Worm (Caenorhabditis elegans) whole organism, young adult: ENCODE measurements around the gene C51E3.6.

ENCODE experiments used
- D2030.7 ChIP-seq: fragments of 200-800 bp; sonication (Bioruptor generic); IDR thresholded peaks from 2 replicates; pipeline ENCODE4 v1.3.6; 2022; ENCODE audit warnings: missing genetic modification reagents, missing genetic modification characterization, missing compliant biosample characterization
- K11D2.4 ChIP-seq: fragments of 200-800 bp; sonication (Bioruptor generic); IDR thresholded peaks from 2 replicates; pipeline ENCODE4 v1.3.6; 2022; ENCODE audit warnings: missing genetic modification reagents, missing genetic modification characterization, missing compliant biosample characterization
- bed-2 ChIP-seq: fragments of 200-800 bp; sonication (Bioruptor generic); IDR thresholded peaks from 2 replicates; pipeline ENCODE4 v1.3.6; 2022; ENCODE audit warnings: missing genetic modification reagents, missing genetic modification characterization, missing compliant biosample characterization
- ccch-3 ChIP-seq: fragments of 200-800 bp; sonication (Bioruptor generic); optimal IDR thresholded peaks from 2 replicates; lab custom pipeline; 2018; ENCODE audit warnings: mild to moderate bottlenecking, missing genetic modification characterization, missing compliant biosample characterization
- cebp-2 ChIP-seq: fragments of 200-800 bp; sonication (Bioruptor generic); IDR thresholded peaks from 2 replicates; pipeline ENCODE4 v1.3.6; 2022; ENCODE audit warnings: missing genetic modification characterization, missing compliant biosample characterization
- ceh-58 ChIP-seq: fragments of 200-800 bp; sonication (Bioruptor generic); IDR thresholded peaks from 2 replicates; pipeline ENCODE4 v1.3.6; 2022; ENCODE audit warnings: missing genetic modification characterization, missing compliant biosample characterization
- dpl-1 ChIP-seq: fragments of 150-350 bp; optimal IDR thresholded peaks from 2 replicates; lab custom pipeline; 2014; ENCODE audit warnings: missing biosample characterization, missing genetic modification reagents, missing genetic modification characterization
- efl-1 ChIP-seq: fragments of 150-350 bp; optimal IDR thresholded peaks from 2 replicates; lab custom pipeline; 2014; ENCODE audit warnings: missing biosample characterization, missing genetic modification reagents, missing genetic modification characterization
- gei-17 ChIP-seq: fragments of 200-800 bp; sonication (Bioruptor generic); optimal IDR thresholded peaks from 2 replicates; lab custom pipeline; 2018; ENCODE audit warnings: mild to moderate bottlenecking, missing genetic modification characterization, missing compliant biosample characterization
- nhr-90 ChIP-seq: sonication (generic microtip); optimal IDR thresholded peaks from 2 replicates; lab custom pipeline; 2016; ENCODE audit warnings: missing genotype, mild to moderate bottlenecking, missing genetic modification characterization, missing compliant biosample characterization
- sdz-38 ChIP-seq: sonication (generic microtip); optimal IDR thresholded peaks from 2 replicates; lab custom pipeline; 2016; ENCODE audit warnings: missing genotype, missing genetic modification characterization, missing compliant biosample characterization
- unc-130 ChIP-seq: sonication (generic microtip); optimal IDR thresholded peaks from 2 replicates; lab custom pipeline; 2016; ENCODE audit warnings: missing genetic modification reagents, missing genetic modification characterization, missing compliant biosample characterization
- ztf-28 ChIP-seq: fragments of 200-800 bp; sonication (Bioruptor generic); IDR thresholded peaks from 2 replicates; pipeline ENCODE4 v1.3.6; 2022; ENCODE audit warnings: missing genetic modification reagents, missing genetic modification characterization, missing compliant biosample characterization

DNA sequence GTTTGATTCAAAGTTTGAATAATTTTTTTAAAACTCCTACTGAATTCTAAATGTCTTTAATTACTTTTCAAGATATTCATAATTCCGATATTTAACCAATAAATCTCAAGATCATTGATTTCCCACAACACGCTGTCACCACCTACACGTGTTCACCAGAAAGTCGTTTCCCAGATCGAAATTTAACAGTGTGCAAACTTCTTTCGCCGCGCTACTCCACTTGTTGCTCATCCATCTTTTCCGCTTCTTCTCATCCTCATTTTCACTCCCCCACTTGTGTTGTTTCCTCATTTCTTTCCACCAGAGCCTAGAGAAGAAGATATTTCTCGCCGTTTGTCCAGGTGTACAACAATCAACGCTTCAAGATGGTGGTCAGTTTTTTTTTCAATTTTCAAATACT lies 20.6 kb downstream of the C51E3.6 start, which contains the start of gene C51E3.9:
- no peak for TF ChIP-seq ztf-28 (GFP tag; lab: Robert Waterston, UW)
- no peak for TF ChIP-seq ceh-58 (GFP tag; lab: Robert Waterston, UW)
- TF ChIP-seq unc-130 (GFP tag; lab: Kevin White, UChicago) = no peak
- no peak for TF ChIP-seq bed-2 (GFP tag; lab: Robert Waterston, UW)
- no peak for TF ChIP-seq efl-1 (GFP tag; lab: Kevin White, UChicago)
- TF ChIP-seq sdz-38 (tag; lab: Kevin White, UChicago) = no peak
- TF ChIP-seq D2030.7 (GFP tag; lab: Robert Waterston, UW) = no peak
- no peak for TF ChIP-seq cebp-2 (GFP tag; lab: Robert Waterston, UW)
- TF ChIP-seq gei-17 (GFP tag; lab: Kevin White, UChicago) = no peak
- no peak for TF ChIP-seq K11D2.4
- TF ChIP-seq dpl-1 (GFP tag; lab: Kevin White, UChicago) = no peak
- no peak for TF ChIP-seq nhr-90 (tag; lab: Kevin White, UChicago)
- no peak for TF ChIP-seq ccch-3
